Worm (Caenorhabditis elegans) whole organism, L2 larva: ENCODE measurements around the gene ogr-2.

ENCODE experiments used
- C34F6.9 ChIP-seq: fragments of 150-350 bp; optimal IDR thresholded peaks from 2 replicates; lab custom pipeline; 2014; ENCODE audit warnings: missing biosample characterization, missing genetic modification characterization
- aly-2 ChIP-seq: fragments of 150-350 bp; optimal IDR thresholded peaks from 2 replicates; lab custom pipeline; 2014; ENCODE audit warnings: missing biosample characterization, missing genetic modification characterization
- ceh-82 ChIP-seq: fragments of 150-350 bp; optimal IDR thresholded peaks from 2 replicates; lab custom pipeline; 2014; ENCODE audit warnings: missing biosample characterization, missing genetic modification characterization
- egl-27 ChIP-seq: sonication (generic microtip); optimal IDR thresholded peaks from 3 replicates; lab custom pipeline; 2017; ENCODE audit warnings: missing biosample characterization, missing genetic modification reagents, missing genetic modification characterization
- lin-39 ChIP-seq: fragments of 150-350 bp; optimal IDR thresholded peaks from 2 replicates; lab custom pipeline; 2014; ENCODE audit warnings: missing biosample characterization, missing genetic modification reagents, missing genetic modification characterization
- mdl-1 ChIP-seq, 2 experiments: fragments of 150-350 bp in 1 of 2; sonication (generic microtip) in 1 of 2; optimal IDR thresholded peaks; 2 replicates each; lab custom pipeline; 2017; ENCODE audit warnings: missing biosample characterization in 2 of 2, missing genetic modification characterization in 2 of 2
- zag-1 ChIP-seq: fragments of 150-350 bp; optimal IDR thresholded peaks from 2 replicates; lab custom pipeline; 2014; ENCODE audit warnings: missing biosample characterization, missing genetic modification characterization
- ztf-11 ChIP-seq: sonication (generic microtip); optimal IDR thresholded peaks from 2 replicates; lab custom pipeline; 2017; ENCODE audit warnings: missing biosample characterization, missing genetic modification characterization

DNA sequence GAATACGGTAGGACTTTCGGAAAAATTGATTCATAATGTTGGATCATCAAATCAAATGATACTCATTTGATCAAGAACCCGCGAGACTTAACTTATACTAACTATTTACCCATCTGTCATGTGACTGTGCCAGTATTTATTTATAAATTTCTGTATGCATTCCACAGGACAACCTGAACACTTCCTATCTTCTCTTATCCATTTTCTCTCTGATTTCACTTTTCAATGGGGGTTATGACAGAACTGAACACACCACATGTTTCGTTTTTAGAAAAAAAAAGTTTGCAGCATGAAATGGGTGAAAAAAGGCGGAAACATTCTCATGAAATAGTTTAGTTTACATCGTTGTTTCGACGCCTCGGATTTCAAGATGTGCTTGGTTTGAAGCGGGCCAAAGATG is 23.4 kb upstream of the ogr-2 start:
- TF ChIP-seq C34F6.9 (tag; lab: Kevin White, UChicago) (no peak), mdl-1 (tag; optimal IDR thresholded peaks at IDR 0.05; lab: Kevin White, UChicago) (no peak), ztf-11 (tag; lab: Kevin White, UChicago) (no peak), ceh-82 (no peak), egl-27 (tag; lab: Kevin White, UChicago) (no peak), lin-39 (tag; lab: Kevin White, UChicago) (no peak), zag-1 (tag; lab: Kevin White, UChicago) (no peak), aly-2 (tag; lab: Kevin White, UChicago) (no peak)
